Worm (Caenorhabditis elegans) whole organism, late embryonic: ENCODE results near the gene R07H5.16.

Experiments used
- F13H6.1 ChIP-seq: sonication (generic microtip); optimal IDR thresholded peaks from 2 replicates; lab custom pipeline; 2016; ENCODE audit warnings: missing genetic modification characterization, missing compliant biosample characterization
- ceh-24 ChIP-seq: sonication (generic microtip); optimal IDR thresholded peaks from 2 replicates; lab custom pipeline; 2016; ENCODE audit warnings: mild to moderate bottlenecking, missing genetic modification characterization, missing compliant biosample characterization
- ceh-31 ChIP-seq: sonication (generic microtip); optimal IDR thresholded peaks from 2 replicates; lab custom pipeline; 2016; ENCODE audit warnings: missing genetic modification characterization, missing compliant biosample characterization
- ceh-45 ChIP-seq: fragments of 200-800 bp; sonication (Bioruptor generic); IDR thresholded peaks from 2 replicates; pipeline ENCODE4 v1.3.6; 2022; ENCODE audit warnings: missing genetic modification reagents, missing genetic modification characterization, missing compliant biosample characterization
- ceh-6 ChIP-seq: fragments of 200-800 bp; sonication (Bioruptor generic); optimal IDR thresholded peaks from 2 replicates; lab custom pipeline; 2018; ENCODE audit warnings: mild to moderate bottlenecking, missing genetic modification characterization, missing compliant biosample characterization
- dmd-4 ChIP-seq: sonication (generic microtip); optimal IDR thresholded peaks from 2 replicates; lab custom pipeline; 2016; ENCODE audit warnings: borderline replicate concordance, missing genetic modification characterization, missing compliant biosample characterization
- ets-4 ChIP-seq: sonication (generic microtip); optimal IDR thresholded peaks from 2 replicates; lab custom pipeline; 2016; ENCODE audit warnings: missing genetic modification characterization, missing compliant biosample characterization
- lin-11 ChIP-seq: fragments of 200-800 bp; sonication (Bioruptor generic); optimal IDR thresholded peaks from 2 replicates; lab custom pipeline; 2018; ENCODE audit warnings: mild to moderate bottlenecking, missing genetic modification characterization, missing compliant biosample characterization
- nhr-11 ChIP-seq: fragments of 150-350 bp; optimal IDR thresholded peaks from 2 replicates; lab custom pipeline; 2014; ENCODE audit warnings: missing biosample characterization, missing genetic modification characterization
- pat-9 ChIP-seq: fragments of 200-800 bp; sonication (Bioruptor generic); optimal IDR thresholded peaks from 2 replicates; lab custom pipeline; 2018; ENCODE audit warnings: mild to moderate bottlenecking, missing genetic modification characterization, moderate library complexity, missing compliant biosample characterization
- pqm-1 ChIP-seq: sonication (generic microtip); optimal IDR thresholded peaks from 2 replicates; lab custom pipeline; 2016; ENCODE audit warnings: missing genetic modification characterization, missing compliant biosample characterization
- pros-1 ChIP-seq: fragments of 150-350 bp; optimal IDR thresholded peaks from 2 replicates; lab custom pipeline; 2014; ENCODE audit warnings: missing biosample characterization, missing genetic modification reagents, missing genetic modification characterization
- sox-2 ChIP-seq: fragments of 200-800 bp; sonication (Bioruptor generic); IDR thresholded peaks from 2 replicates; pipeline ENCODE4 v1.3.6; 2022; ENCODE audit warnings: missing genetic modification reagents, missing genetic modification characterization, missing compliant biosample characterization

- TF ChIP-seq dmd-4 (tag; lab: Kevin White, UChicago) (no peak), ceh-31 (no peak), sox-2 (GFP tag; lab: Robert Waterston, UW) (no peak), nhr-11 (no peak), ceh-45 (no peak), ceh-24 (tag; lab: Kevin White, UChicago) (no peak), ceh-6 (GFP tag; lab: Kevin White, UChicago) (no peak), pros-1 (tag; lab: Kevin White, UChicago) (no peak), lin-11 (tag; lab: Kevin White, UChicago) (no peak), pqm-1 (tag; lab: Kevin White, UChicago) (no peak), ets-4 (tag; lab: Kevin White, UChicago) (no peak), pat-9 (tag; lab: Kevin White, UChicago) (no peak), F13H6.1 (tag; lab: Kevin White, UChicago) (no peak)
Observed at ce11 chrIV:11230069-11230468, 30.9 kb downstream of the R07H5.16 start, which contains the start of gene best-7.
